Fruit fly (Drosophila melanogaster): ENCODE data around the gene NLaz.

- peak; percentile 14 for TF ChIP-seq h (GFP tag; optimal IDR thresholded peaks at IDR 0.05)
- TF ChIP-seq psq (GFP tag; optimal IDR thresholded peaks at IDR 0.05) = no peak
- no peak for TF ChIP-seq CG9705 (GFP tag; optimal IDR thresholded peaks at IDR 0.05)
- no peak for TF ChIP-seq woc (GFP tag; optimal IDR thresholded peaks at IDR 0.05)
- TF ChIP-seq sage (GFP tag; optimal IDR thresholded peaks at IDR 0.05) = no peak
- TF ChIP-seq sv (GFP tag; optimal IDR thresholded peaks at IDR 0.05) = no peak
- no peak for TF ChIP-seq jim (GFP tag; optimal IDR thresholded peaks at IDR 0.05)
- no peak for TF ChIP-seq Hnf4 (GFP tag; optimal IDR thresholded peaks at IDR 0.05)
- TF ChIP-seq pan (optimal IDR thresholded peaks at IDR 0.05) = no peak
Observed at dm6 chr2L:1387811-1388210, 26.2 kb upstream of the NLaz start.
